Worm (Caenorhabditis elegans): ENCODE results near the gene mrpl-49.
A peak's percentile ranks its signal among the peaks of the same experiment; 100 is the strongest.

Gene mrpl-49

DNA sequence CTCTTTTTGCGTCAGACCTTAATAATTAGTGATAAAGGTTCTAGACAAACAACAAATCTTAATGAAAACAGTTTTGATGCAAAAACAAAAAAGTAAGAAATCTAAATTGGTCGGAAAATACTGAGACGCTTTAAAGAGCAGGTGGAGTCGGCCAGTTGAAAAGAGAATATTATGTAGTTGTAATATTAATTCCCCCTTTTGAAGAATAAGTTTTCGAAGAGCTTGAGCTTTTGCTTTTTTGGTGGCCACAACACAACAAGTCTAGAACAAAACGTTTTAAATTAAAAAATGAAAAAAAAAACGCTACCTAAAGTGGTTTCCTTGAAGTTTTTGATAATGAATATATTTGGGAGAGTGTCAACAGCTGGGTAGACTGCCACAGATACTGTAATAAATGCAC, 12.0 kb upstream of the mrpl-49 start, which contains the start of gene str-178:
str-178 (minus strand) TSS at position 101 of the 400 bp plus-strand sequence.
- TF ChIP-seq F44E2.7 (GFP tag; IDR thresholded peaks at IDR 0.05) = no peak
- TF ChIP-seq vab-7 (GFP tag; IDR thresholded peaks at IDR 0.05) = no peak
- no peak for TF ChIP-seq Y5F2A.4 (GFP tag; optimal IDR thresholded peaks at IDR 0.05)
- TF ChIP-seq nhr-77 (tag; optimal IDR thresholded peaks at IDR 0.05) = no peak
- TF ChIP-seq F37D6.2 (tag; optimal IDR thresholded peaks at IDR 0.05) = no peak
- no peak for TF ChIP-seq daf-19 (GFP tag; conservative IDR thresholded peaks at IDR 0.05)
- no peak for TF ChIP-seq nhr-102 (tag; optimal IDR thresholded peaks at IDR 0.05)
- TF ChIP-seq egl-43 (GFP tag; IDR thresholded peaks at IDR 0.05) = no peak

DNA sequence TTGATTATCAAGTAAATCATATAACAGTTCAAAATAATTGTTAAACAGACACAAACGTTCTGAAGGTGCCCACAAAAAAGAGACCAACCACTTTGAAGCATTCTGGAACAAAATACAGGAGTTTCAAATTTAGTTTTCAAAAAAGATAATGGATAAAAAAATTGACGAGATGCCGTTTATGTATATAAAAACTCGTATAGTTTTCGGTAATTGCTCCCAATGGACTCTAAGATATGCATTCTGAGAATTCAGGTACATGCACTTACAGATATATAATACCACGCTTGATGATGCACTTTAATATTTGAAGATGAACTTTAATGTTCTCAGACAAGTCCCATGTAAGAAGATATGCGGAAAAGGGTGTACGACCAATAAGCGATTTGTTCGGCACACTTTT, 9.8 kb upstream of the mrpl-49 start, which contains the start of gene str-181:
str-181 (minus strand) TSS at position 101 of the 400 bp plus-strand sequence.
- TF ChIP-seq sdz-12 (GFP tag; optimal IDR thresholded peaks at IDR 0.05) (no peak), madf-9 (GFP tag; conservative IDR thresholded peaks at IDR 0.05) (no peak), aha-1 (tag) (peak; percentile 56)

DNA sequence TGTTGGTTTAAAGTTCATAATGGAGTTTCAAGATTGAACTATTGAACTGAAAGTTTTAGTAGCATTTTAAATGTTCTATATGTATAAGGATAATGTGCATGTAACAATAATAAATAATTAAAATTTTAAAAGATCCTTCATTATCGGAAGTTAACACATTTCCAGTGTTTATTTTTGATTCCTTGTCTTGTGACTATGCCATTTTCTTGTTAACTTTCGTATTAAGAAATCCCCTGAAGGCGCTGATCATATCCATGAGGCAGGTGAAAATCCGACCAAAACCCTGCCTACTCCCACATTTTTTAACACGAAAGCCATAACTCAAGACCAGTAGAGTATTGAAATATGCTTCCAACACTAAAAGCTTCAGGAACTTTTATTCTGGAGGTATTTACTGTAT, 8.7 kb upstream of the mrpl-49 start, which contains the start of gene R11D1.7:
R11D1.7 (plus strand) TSS at position 301 of the 400 bp plus-strand sequence.
- no peak for TF ChIP-seq fkh-10 (GFP tag; optimal IDR thresholded peaks at IDR 0.05)
- no peak for TF ChIP-seq nhr-111 (GFP tag; optimal IDR thresholded peaks at IDR 0.05)
- TF ChIP-seq snpc-4 (tag; optimal IDR thresholded peaks at IDR 0.05) = no peak
- no peak for TF ChIP-seq vab-7 (GFP tag; IDR thresholded peaks at IDR 0.05)

DNA sequence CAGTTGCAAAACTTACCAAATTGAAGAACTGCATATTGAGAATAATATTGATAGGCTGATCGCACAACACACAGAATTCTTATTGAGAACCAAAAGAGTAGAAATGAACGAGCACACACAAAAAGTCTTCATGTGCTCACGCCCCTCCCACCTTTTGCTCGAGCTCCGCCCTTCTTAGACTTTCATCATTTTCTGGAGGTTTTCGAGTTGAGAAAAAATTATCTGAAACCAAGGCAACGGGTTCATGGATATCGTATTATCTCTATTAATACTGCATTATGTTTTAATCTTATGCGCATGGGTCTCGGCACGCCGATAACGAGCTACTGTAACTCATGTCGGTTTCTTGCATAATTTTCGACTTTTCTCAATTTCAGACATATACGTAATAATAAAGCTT, 2.5 kb upstream of the mrpl-49 start, which contains the start of gene R11D1.12:
R11D1.12 (minus strand) TSS at position 101 of the 400 bp plus-strand sequence.
- no peak for TF ChIP-seq lin-38 (GFP tag; IDR thresholded peaks at IDR 0.05)
- TF ChIP-seq dve-1 (tag; optimal IDR thresholded peaks at IDR 0.05; ENCODE audit: insufficient read depth) = no peak
- no peak for TF ChIP-seq nhr-76 (tag; optimal IDR thresholded peaks at IDR 0.05)
- no peak for TF ChIP-seq aha-1 (tag)
- TF ChIP-seq unc-130 (GFP tag; optimal IDR thresholded peaks at IDR 0.05) = no peak
- TF ChIP-seq ceh-32 (tag; optimal IDR thresholded peaks at IDR 0.05; ENCODE audit: poor library complexity) = no peak
- no peak for TF ChIP-seq hlh-11 (tag; optimal IDR thresholded peaks at IDR 0.05)
- no peak for TF ChIP-seq hif-1 (tag; optimal IDR thresholded peaks at IDR 0.05)
- no peak for TF ChIP-seq nhr-28 (tag; optimal IDR thresholded peaks at IDR 0.05)
- no peak for TF ChIP-seq D1046.2 (GFP tag; IDR thresholded peaks at IDR 0.05)
- no peak for TF ChIP-seq duxl-1 (tag; optimal IDR thresholded peaks at IDR 0.05; ENCODE audit: poor library complexity)
- TF ChIP-seq pqm-1 (tag; optimal IDR thresholded peaks at IDR 0.05) = no peak
- TF ChIP-seq daf-16 (GFP tag; optimal IDR thresholded peaks at IDR 0.05) = no peak
- TF ChIP-seq daf-16 (tag; optimal IDR thresholded peaks at IDR 0.05) = no peak
- TF ChIP-seq daf-12 (tag; optimal IDR thresholded peaks at IDR 0.05) = no peak
- TF ChIP-seq zfp-3 (GFP tag; conservative IDR thresholded peaks at IDR 0.05) = no peak

DNA sequence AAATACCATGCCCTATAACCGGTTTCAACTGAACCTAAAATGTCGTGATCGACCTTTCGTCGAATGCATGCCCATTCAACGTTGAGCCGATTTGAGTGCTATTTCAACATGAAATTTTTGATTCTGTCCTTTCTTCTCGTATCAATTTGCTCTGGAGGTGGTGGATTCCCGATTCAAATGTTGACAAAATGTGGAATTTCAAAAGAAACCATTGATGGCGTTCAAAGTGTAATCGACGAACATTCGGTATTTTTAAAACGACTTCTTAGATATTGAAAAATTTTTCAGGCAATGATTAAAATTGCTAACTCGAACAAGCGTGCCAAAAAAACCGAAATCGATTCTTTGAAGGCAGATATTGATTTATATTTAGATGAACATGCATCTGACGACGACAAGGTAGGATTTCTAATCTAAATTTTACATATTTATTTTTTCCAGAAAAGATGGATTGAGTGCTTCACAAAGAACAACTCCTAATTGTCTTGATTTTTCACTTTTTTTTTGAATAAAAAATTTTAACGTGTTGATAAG, 1.3 kb upstream of the mrpl-49 start, which contains the start of gene R11D1.13:
R11D1.13 (plus strand) TSS at position 51 of the 534 bp plus-strand sequence.
- TF ChIP-seq sdz-12 (GFP tag; optimal IDR thresholded peaks at IDR 0.05) (no peak), lin-38 (GFP tag; IDR thresholded peaks at IDR 0.05) (peak; percentile 36; the same call in 1 of the 2 replicates), daf-19 (GFP tag; conservative IDR thresholded peaks at IDR 0.05) (0 out of 2 replicates have a peak, but pooled peaks have one; percentile 46), Y48G9A.11 (GFP tag; IDR thresholded peaks at IDR 0.05) (peak; percentile 31; the same call in 1 of the 2 replicates), lin-1 (GFP tag; IDR thresholded peaks at IDR 0.05) (no peak)

DNA sequence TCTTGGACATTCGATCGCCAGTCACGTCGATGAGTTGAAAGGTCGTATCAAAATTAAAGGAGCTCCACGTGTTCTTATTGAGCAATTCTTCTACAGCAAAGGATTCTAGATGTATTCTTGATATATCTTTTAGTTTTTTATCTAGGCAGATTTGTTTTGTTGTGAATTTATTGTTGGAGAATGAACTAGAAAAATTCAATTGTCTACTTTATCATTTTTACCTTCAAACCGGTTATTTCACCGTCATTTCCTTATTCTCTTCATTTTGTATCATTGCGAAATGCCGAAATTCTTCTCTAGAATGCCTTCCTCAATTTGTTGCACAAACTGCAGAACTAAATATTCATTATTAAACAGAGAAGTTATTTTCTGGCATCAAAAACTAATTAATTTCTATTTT, 789 bp downstream of the mrpl-49 start, which contains the start of gene R11D1.10:
R11D1.10 (plus strand) TSS at position 301 of the 400 bp plus-strand sequence.
- no peak for TF ChIP-seq lsy-2 (tag; optimal IDR thresholded peaks at IDR 0.05)
- no peak for TF ChIP-seq lin-15B (tag; optimal IDR thresholded peaks at IDR 0.05)
- TF ChIP-seq hlh-30 (tag; optimal IDR thresholded peaks at IDR 0.05; ENCODE audit: insufficient read depth) = no peak
- no peak for TF ChIP-seq dpl-1 (GFP tag; optimal IDR thresholded peaks at IDR 0.05)
- TF ChIP-seq D1046.2 (GFP tag; IDR thresholded peaks at IDR 0.05) = no peak
- no peak for TF ChIP-seq unc-39 (tag; optimal IDR thresholded peaks at IDR 0.05)
- no peak for TF ChIP-seq madf-9 (GFP tag; conservative IDR thresholded peaks at IDR 0.05)
- TF ChIP-seq zag-1 (tag; optimal IDR thresholded peaks at IDR 0.05) = no peak
- TF ChIP-seq nhr-28 (tag; optimal IDR thresholded peaks at IDR 0.05) = no peak
- no peak for TF ChIP-seq gei-8 (GFP tag; optimal IDR thresholded peaks at IDR 0.05)
- no peak for TF ChIP-seq sdz-12 (GFP tag; optimal IDR thresholded peaks at IDR 0.05)
- no peak for TF ChIP-seq set-16 (GFP tag; IDR thresholded peaks at IDR 0.05)
